Worm (Caenorhabditis elegans) whole organism, L1 larva: Measurements from ENCODE around the gene sde-2.

ENCODE experiments used
- C34B4.2 ChIP-seq: sonication (generic microtip); optimal IDR thresholded peaks from 2 replicates; lab custom pipeline; 2017; ENCODE audit warnings: mild to moderate bottlenecking, missing genetic modification characterization, missing compliant biosample characterization
- F16B12.6 ChIP-seq: fragments of 150-350 bp; optimal IDR thresholded peaks from 2 replicates; lab custom pipeline; 2014; ENCODE audit warnings: missing biosample characterization, missing genetic modification characterization
- aly-2 ChIP-seq: fragments of 150-350 bp; optimal IDR thresholded peaks from 2 replicates; lab custom pipeline; 2014; ENCODE audit warnings: missing biosample characterization, missing genetic modification characterization
- ama-1 ChIP-seq: fragments of 150-350 bp; optimal IDR thresholded peaks from 2 replicates; lab custom pipeline; 2014
- blmp-1 ChIP-seq: fragments of 150-350 bp; optimal IDR thresholded peaks from 2 replicates; lab custom pipeline; 2014; ENCODE audit warnings: missing biosample characterization, missing genetic modification characterization
- ceh-63 ChIP-seq: fragments of 200-800 bp; sonication (Bioruptor generic); optimal IDR thresholded peaks from 2 replicates; lab custom pipeline; 2018; ENCODE audit warnings: mild to moderate bottlenecking, missing genetic modification characterization, missing compliant biosample characterization
- ceh-82 ChIP-seq, 3 experiments: fragments of 150-350 bp in 1 of 3; sonication (generic microtip) in 2 of 3; optimal IDR thresholded peaks; 2 replicates each; lab custom pipeline; 2014 to 2017; ENCODE audit warnings: missing biosample characterization in 3 of 3, missing genetic modification characterization in 3 of 3
- ceh-88 ChIP-seq: fragments of 200-800 bp; sonication (Bioruptor generic); IDR thresholded peaks from 2 replicates; pipeline ENCODE4 v1.3.6; 2022; ENCODE audit warnings: missing genetic modification characterization, missing compliant biosample characterization
- ceh-90 ChIP-seq: sonication (generic microtip); optimal IDR thresholded peaks from 2 replicates; lab custom pipeline; 2016; ENCODE audit warnings: missing genetic modification characterization, missing compliant biosample characterization
- ces-1 ChIP-seq: fragments of 150-350 bp; optimal IDR thresholded peaks from 2 replicates; lab custom pipeline; 2014; ENCODE audit warnings: missing biosample characterization, missing genetic modification reagents, missing genetic modification characterization
- dpl-1 ChIP-seq, 3 experiments: fragments of 150-350 bp in 2 of 3; sonication (generic microtip) in 1 of 3; optimal IDR thresholded peaks; 2 replicates each; lab custom pipeline; 2014 to 2017; ENCODE audit warnings: missing biosample characterization in 3 of 3, missing genetic modification characterization in 3 of 3, missing genetic modification reagents in 3 of 3
- dsc-1 ChIP-seq: sonication (generic microtip); optimal IDR thresholded peaks from 2 replicates; lab custom pipeline; 2016; ENCODE audit warnings: mild to moderate bottlenecking, missing genetic modification characterization, missing compliant biosample characterization
- efl-1 ChIP-seq, 4 experiments: fragments of 150-350 bp; optimal IDR thresholded peaks in 3 of 4; peaks in 1 of 4; 1 replicate in 1 of 4; 2 replicates in 3 of 4; lab custom pipeline; 2014; ENCODE audit warnings: missing biosample characterization in 2 of 4, missing genetic modification characterization in 2 of 4, missing genetic modification reagents in 2 of 4
- efl-3 ChIP-seq: fragments of 200-800 bp; sonication (Bioruptor generic); optimal IDR thresholded peaks from 2 replicates; lab custom pipeline; 2018; ENCODE audit warnings: mild to moderate bottlenecking, missing genetic modification characterization, missing compliant biosample characterization
- elt-2 ChIP-seq: sonication (generic microtip); optimal IDR thresholded peaks from 2 replicates; lab custom pipeline; 2016; ENCODE audit warnings: missing genetic modification characterization, mild to moderate bottlenecking, inconsistent platforms, missing compliant biosample characterization, missing genetic modification reagents
- fkh-10 ChIP-seq: sonication (generic microtip); optimal IDR thresholded peaks from 2 replicates; lab custom pipeline; 2017; ENCODE audit warnings: missing biosample characterization, missing genetic modification reagents, missing genetic modification characterization
- fkh-4 ChIP-seq: sonication (generic microtip); optimal IDR thresholded peaks from 2 replicates; lab custom pipeline; 2016; ENCODE audit warnings: missing compliant biosample characterization, missing genetic modification characterization, borderline replicate concordance
- grh-1 ChIP-seq: fragments of 200-800 bp; sonication (Bioruptor generic); IDR thresholded peaks from 2 replicates; pipeline ENCODE4 v1.3.6; 2022; ENCODE audit warnings: missing genetic modification reagents, missing genetic modification characterization, missing compliant biosample characterization
- hpl-2 ChIP-seq: fragments of 150-350 bp; optimal IDR thresholded peaks from 2 replicates; lab custom pipeline; 2014; ENCODE audit warnings: missing biosample characterization, missing genetic modification reagents, missing genetic modification characterization
- irx-1 ChIP-seq: sonication (generic microtip); optimal IDR thresholded peaks from 2 replicates; lab custom pipeline; 2016; ENCODE audit warnings: missing genetic modification characterization, missing compliant biosample characterization
- jun-1 ChIP-seq: fragments of 150-350 bp; optimal IDR thresholded peaks from 2 replicates; lab custom pipeline; 2014; ENCODE audit warnings: missing biosample characterization, missing genetic modification reagents, missing genetic modification characterization
- lin-14 ChIP-seq: fragments of 200-800 bp; sonication (Bioruptor generic); optimal IDR thresholded peaks from 2 replicates; lab custom pipeline; 2018; ENCODE audit warnings: mild to moderate bottlenecking, missing genetic modification characterization, moderate library complexity, missing compliant biosample characterization
- lin-15B ChIP-seq: fragments of 150-350 bp; sonication (generic microtip); optimal IDR thresholded peaks from 3 replicates; lab custom pipeline; 2014; ENCODE audit warnings: missing biosample characterization, missing genetic modification characterization
- lin-35 ChIP-seq, 2 experiments: fragments of 150-350 bp; optimal IDR thresholded peaks; 2 replicates each; lab custom pipeline; 2014; ENCODE audit warnings: missing biosample characterization in 2 of 2, missing genetic modification characterization in 2 of 2, missing genetic modification reagents in 2 of 2
- lin-39 ChIP-seq: fragments of 150-350 bp; optimal IDR thresholded peaks from 2 replicates; lab custom pipeline; 2014; ENCODE audit warnings: missing biosample characterization, missing genetic modification reagents, missing genetic modification characterization
- lir-3 ChIP-seq: sonication (generic microtip); optimal IDR thresholded peaks from 2 replicates; lab custom pipeline; 2016; ENCODE audit warnings: mild to moderate bottlenecking, missing genetic modification characterization, moderate library complexity, missing compliant biosample characterization; ENCODE audit not compliant: poor library complexity
- lsy-2 ChIP-seq, 2 experiments: fragments of 150-350 bp; optimal IDR thresholded peaks; 2 replicates each; lab custom pipeline; 2014; ENCODE audit warnings: missing biosample characterization in 2 of 2, missing genetic modification characterization in 2 of 2
- mab-9 ChIP-seq: fragments of 200-800 bp; sonication (Bioruptor generic); IDR thresholded peaks from 2 replicates; pipeline ENCODE4 v1.3.6; 2022; ENCODE audit warnings: missing genetic modification reagents, missing genetic modification characterization, missing compliant biosample characterization
- nhr-12 ChIP-seq: sonication (generic microtip); optimal IDR thresholded peaks from 2 replicates; lab custom pipeline; 2017; ENCODE audit warnings: missing biosample characterization, missing genetic modification characterization
- nhr-19 ChIP-seq: fragments of 200-800 bp; sonication (Bioruptor generic); conservative IDR thresholded peaks from 2 replicates; pipeline ENCODE4 v1.3.6; 2022; ENCODE audit warnings: missing genetic modification characterization, missing compliant biosample characterization
- nhr-28 ChIP-seq: fragments of 150-350 bp; optimal IDR thresholded peaks from 2 replicates; lab custom pipeline; 2014; ENCODE audit warnings: missing biosample characterization, missing genetic modification characterization
- nhr-47 ChIP-seq: sonication (generic microtip); optimal IDR thresholded peaks from 2 replicates; lab custom pipeline; 2016; ENCODE audit warnings: mild to moderate bottlenecking, missing genetic modification characterization, moderate library complexity, missing compliant biosample characterization
- nhr-71 ChIP-seq: sonication (generic microtip); optimal IDR thresholded peaks from 2 replicates; lab custom pipeline; 2016; ENCODE audit warnings: mild to moderate bottlenecking, missing genetic modification characterization, moderate library complexity, missing compliant biosample characterization
- nhr-76 ChIP-seq: sonication (generic microtip); optimal IDR thresholded peaks from 2 replicates; lab custom pipeline; 2017; ENCODE audit warnings: missing biosample characterization, missing genetic modification characterization
- nhr-77 ChIP-seq: fragments of 150-350 bp; optimal IDR thresholded peaks from 2 replicates; lab custom pipeline; 2014; ENCODE audit warnings: missing biosample characterization, missing genetic modification characterization
- nhr-84 ChIP-seq: sonication (generic microtip); optimal IDR thresholded peaks from 2 replicates; lab custom pipeline; 2017; ENCODE audit warnings: missing biosample characterization, missing genetic modification characterization
- nhr-85 ChIP-seq: sonication (generic microtip); peaks from one replicate; lab custom pipeline; 2016; ENCODE audit warnings: missing genetic modification characterization, inconsistent platforms, missing compliant biosample characterization
- pax-3 ChIP-seq: fragments of 200-800 bp; sonication (Bioruptor generic); optimal IDR thresholded peaks from 2 replicates; lab custom pipeline; 2018; ENCODE audit warnings: mild to moderate bottlenecking, missing genetic modification characterization, moderate library complexity, missing compliant biosample characterization
- skn-1 ChIP-seq: fragments of 150-350 bp; optimal IDR thresholded peaks from 2 replicates; lab custom pipeline; 2014; ENCODE audit warnings: missing biosample characterization, missing genetic modification characterization
- sox-4 ChIP-seq: sonication (generic microtip); optimal IDR thresholded peaks from 2 replicates; lab custom pipeline; 2016; ENCODE audit warnings: missing genetic modification characterization, missing compliant biosample characterization
- tbx-2 ChIP-seq: sonication (generic microtip); optimal IDR thresholded peaks from 2 replicates; lab custom pipeline; 2016; ENCODE audit warnings: missing genetic modification characterization, missing compliant biosample characterization
- tlp-1 ChIP-seq: fragments of 150-350 bp; optimal IDR thresholded peaks from 2 replicates; lab custom pipeline; 2014; ENCODE audit warnings: missing biosample characterization, missing genetic modification characterization
- unc-62 ChIP-seq: fragments of 150-350 bp; optimal IDR thresholded peaks from 2 replicates; lab custom pipeline; 2014; ENCODE audit warnings: missing biosample characterization, missing genetic modification reagents, missing genetic modification characterization
- unc-86 ChIP-seq: sonication (generic microtip); optimal IDR thresholded peaks from 2 replicates; lab custom pipeline; 2016; ENCODE audit warnings: missing genetic modification characterization, missing compliant biosample characterization
- unc-98 ChIP-seq: fragments of 200-800 bp; sonication (Bioruptor generic); IDR thresholded peaks from 2 replicates; pipeline ENCODE4 v1.3.6; 2022; ENCODE audit warnings: missing genetic modification characterization, missing compliant biosample characterization
- vab-15 ChIP-seq: sonication (generic microtip); optimal IDR thresholded peaks from 2 replicates; lab custom pipeline; 2017; ENCODE audit warnings: missing genotype, mild to moderate bottlenecking, missing genetic modification characterization, missing compliant biosample characterization
- xbp-1 ChIP-seq: sonication (generic microtip); optimal IDR thresholded peaks from 2 replicates; lab custom pipeline; 2016; ENCODE audit warnings: missing genetic modification characterization, missing compliant biosample characterization
- zip-4 ChIP-seq: fragments of 200-800 bp; sonication (Bioruptor generic); optimal IDR thresholded peaks from 2 replicates; lab custom pipeline; 2018; ENCODE audit warnings: mild to moderate bottlenecking, missing genetic modification characterization, moderate library complexity, missing compliant biosample characterization
- ztf-11 ChIP-seq, 2 experiments: sonication (generic microtip); optimal IDR thresholded peaks; 2 replicates each; lab custom pipeline; 2016 to 2017; ENCODE audit warnings: missing genetic modification characterization in 2 of 2, missing biosample characterization in 1 of 2, missing compliant biosample characterization in 1 of 2

sde-2 gene

DNA sequence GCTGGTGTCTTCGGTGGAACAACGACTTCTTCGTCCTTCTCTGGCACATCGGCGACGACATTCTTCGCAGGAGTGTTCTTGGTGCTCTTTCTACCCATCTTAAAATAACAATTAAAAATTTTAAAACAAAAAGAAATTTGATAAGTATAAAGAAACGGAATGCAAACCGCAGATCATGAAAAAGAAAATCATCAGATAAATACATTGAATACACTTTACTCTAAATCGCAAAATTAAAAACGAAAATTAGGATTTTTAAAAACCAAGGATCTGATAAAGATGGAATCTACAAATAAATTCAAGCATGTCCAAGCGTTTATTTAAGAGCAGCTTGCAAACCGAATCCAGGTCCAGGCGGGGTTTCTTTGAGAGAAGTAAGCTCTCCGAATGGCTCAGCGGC is 2.9 kb upstream of the sde-2 start, which contains the start of gene F53F4.11:
Gene F53F4.11, minus strand, starts transcription at position 101 of the 400 bp plus-strand sequence.
- TF ChIP-seq fkh-4 (tag; lab: Kevin White, UChicago), result no peak
- TF ChIP-seq nhr-71 (tag; lab: Kevin White, UChicago), result no peak
- TF ChIP-seq zip-4 (GFP tag; lab: Kevin White, UChicago), result no peak
- no peak for TF ChIP-seq unc-98
- TF ChIP-seq tlp-1 (tag; lab: Kevin White, UChicago), result no peak
- no peak for TF ChIP-seq ceh-63 (GFP tag; lab: Kevin White, UChicago)
- TF ChIP-seq nhr-12 (tag; lab: Kevin White, UChicago), result no peak
- TF ChIP-seq skn-1 (tag; lab: Kevin White, UChicago), result no peak
- TF ChIP-seq mab-9 (GFP tag; lab: Robert Waterston, UW), result no peak
- TF ChIP-seq unc-62, result no peak
- TF ChIP-seq nhr-85 (tag; lab: Kevin White, UChicago), result no peak
- no peak for TF ChIP-seq lin-14 (GFP tag; lab: Kevin White, UChicago)
- no peak for TF ChIP-seq pax-3 (tag; lab: Kevin White, UChicago)
- no peak for TF ChIP-seq irx-1 (tag; lab: Kevin White, UChicago)
- TF ChIP-seq, all 84 proteins: peak for 0

DNA sequence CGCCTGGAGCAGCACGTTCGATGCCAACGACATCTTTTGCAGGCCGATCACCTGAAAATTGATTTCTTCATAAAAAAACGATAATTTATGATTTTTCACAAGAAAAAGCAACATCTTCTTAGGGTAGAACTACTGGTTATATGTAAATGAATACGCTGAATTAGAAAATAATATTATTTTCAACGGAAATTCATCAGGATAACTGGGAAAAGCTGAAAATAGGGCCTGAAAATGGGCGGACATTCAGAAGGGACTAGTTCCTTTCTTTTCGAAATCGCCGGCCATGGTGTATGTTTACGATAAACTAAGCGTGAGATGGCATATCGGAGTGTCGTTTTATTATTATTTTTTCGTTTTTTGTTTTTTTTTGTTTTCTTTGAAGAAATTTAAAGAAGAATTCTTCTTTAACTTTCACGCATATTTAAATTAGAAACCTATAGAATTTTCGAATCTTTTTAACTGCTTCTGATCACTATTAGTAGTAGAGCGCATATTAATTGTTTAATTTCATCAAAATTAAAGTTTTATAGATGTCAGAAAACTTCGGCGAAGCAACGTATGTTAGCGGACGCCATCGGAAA is 1.8 kb upstream of the sde-2 start, which contains the start of the genes nduv-2 and F53F4.12:
Gene nduv-2, minus strand, starts transcription at position 51 of the 581 bp plus-strand sequence.
Gene F53F4.12, plus strand, starts transcription at position 531 of the 581 bp plus-strand sequence.
- TF ChIP-seq lin-15B (tag; lab: Kevin White, UChicago), result peak; percentile 48
- TF ChIP-seq pax-3 (tag; lab: Kevin White, UChicago), result no peak
- TF ChIP-seq nhr-19 (GFP tag; lab: Robert Waterston, UW), result no peak
- TF ChIP-seq ztf-11 (tag; optimal IDR thresholded peaks at IDR 0.05; lab: Kevin White, UChicago), result no peak
- TF ChIP-seq sox-4 (tag; lab: Kevin White, UChicago), result no peak
- TF ChIP-seq lsy-2 (tag; optimal IDR thresholded peaks at IDR 0.05; lab: Kevin White, UChicago), result peak in 1 of 2 experiments; percentile 66
- TF ChIP-seq dsc-1 (tag; lab: Kevin White, UChicago), result no peak
- no peak for TF ChIP-seq jun-1
- peak; percentile 13 for TF ChIP-seq lir-3 (tag; lab: Kevin White, UChicago)
- TF ChIP-seq efl-3 (GFP tag; lab: Kevin White, UChicago), result no peak
- no peak for TF ChIP-seq tlp-1 (tag; lab: Kevin White, UChicago)
- TF ChIP-seq dpl-1 (GFP tag; optimal IDR thresholded peaks at IDR 0.05; lab: Kevin White, UChicago), result peak; percentile 7 to 71 (median 59)
- no peak for TF ChIP-seq ces-1 (GFP tag; lab: Kevin White, UChicago)
- TF ChIP-seq ceh-82 (tag; optimal IDR thresholded peaks at IDR 0.05; lab: Kevin White, UChicago), result peak in 1 of 3 experiments; percentile 51
- no peak for TF ChIP-seq unc-62
- TF ChIP-seq vab-15, result no peak
- TF ChIP-seq nhr-76 (tag; lab: Kevin White, UChicago), result no peak
- no peak for TF ChIP-seq nhr-77 (tag; lab: Kevin White, UChicago)
- TF ChIP-seq elt-2 (tag; lab: Kevin White, UChicago), result no peak
- TF ChIP-seq lin-35 (GFP tag; optimal IDR thresholded peaks at IDR 0.05; lab: Kevin White, UChicago), result peak; percentile 31 to 45
- TF ChIP-seq F16B12.6 (tag; lab: Kevin White, UChicago), result no peak
- no peak for TF ChIP-seq ceh-88 (GFP tag; lab: Robert Waterston, UW)
- no peak for TF ChIP-seq lin-39 (tag; lab: Kevin White, UChicago)
- TF ChIP-seq nhr-71 (tag; lab: Kevin White, UChicago), result peak; percentile 16
- TF ChIP-seq zip-4 (GFP tag; lab: Kevin White, UChicago), result no peak
- TF ChIP-seq grh-1, result no peak
- no peak for TF ChIP-seq mab-9 (GFP tag; lab: Robert Waterston, UW)
- no peak for TF ChIP-seq xbp-1 (tag; lab: Kevin White, UChicago)
- no peak for TF ChIP-seq ceh-90 (tag; lab: Kevin White, UChicago)
- no peak for TF ChIP-seq ama-1 (lab: Kevin White, UChicago)
- TF ChIP-seq nhr-84 (tag; lab: Kevin White, UChicago), result no peak
- TF ChIP-seq nhr-28 (tag; lab: Kevin White, UChicago), result no peak
- no peak for TF ChIP-seq unc-86 (tag; lab: Kevin White, UChicago)
- TF ChIP-seq C34B4.2, result no peak
- peak; percentile 19 for TF ChIP-seq tbx-2 (tag; lab: Kevin White, UChicago)
- no peak for TF ChIP-seq hpl-2 (GFP tag; lab: Kevin White, UChicago)
- TF ChIP-seq nhr-12 (tag; lab: Kevin White, UChicago), result no peak
- TF ChIP-seq blmp-1 (tag; lab: Kevin White, UChicago), result peak; percentile 47
- TF ChIP-seq aly-2 (tag; lab: Kevin White, UChicago), result no peak
- peak; percentile 1 for TF ChIP-seq nhr-47 (tag; lab: Kevin White, UChicago)
- peak; percentile 47 to 49 for TF ChIP-seq efl-1 (optimal IDR thresholded peaks at IDR 0.05; lab: Kevin White, UChicago)
- TF ChIP-seq efl-1 (GFP tag; optimal IDR thresholded peaks at IDR 0.05 in 1 of 2; lab: Kevin White, UChicago), result peak; percentile 30 to 95
- TF ChIP-seq fkh-10 (GFP tag; lab: Kevin White, UChicago), result no peak
